Fruit fly (Drosophila melanogaster) whole organism, prepupa: ENCODE measurements around the gene PIG-F.

Experiments used
- Blimp-1 ChIP-seq: fragments of 200-800 bp; sonication (Bioruptor generic); optimal IDR thresholded peaks from 3 replicates; lab custom pipeline; 2017; ENCODE audit warnings: missing biosample characterization, missing genetic modification characterization, mild to moderate bottlenecking, moderate library complexity, missing genetic modification reagents
- CG10631 ChIP-seq: fragments of 200-800 bp; sonication (Bioruptor generic); optimal IDR thresholded peaks from 2 replicates; lab custom pipeline; 2016; ENCODE audit warnings: missing biosample characterization, missing genetic modification characterization
- CG10669 ChIP-seq: fragments of 200-800 bp; sonication (Bioruptor generic); optimal IDR thresholded peaks from 3 replicates; lab custom pipeline; 2018; ENCODE audit warnings: missing biosample characterization, mild to moderate bottlenecking, missing genetic modification characterization, moderate library complexity
- CG11294 ChIP-seq: fragments of 200-800 bp; sonication (Bioruptor generic); IDR thresholded peaks from 2 replicates; pipeline ENCODE4 v1.3.6; 2022; ENCODE audit warnings: missing biosample characterization, missing genetic modification characterization
- CG11762 ChIP-seq: fragments of 200-800 bp; sonication (Bioruptor generic); optimal IDR thresholded peaks from 3 replicates; lab custom pipeline; 2016; ENCODE audit warnings: missing biosample characterization, missing genetic modification characterization; ENCODE audit not compliant: insufficient read depth
- CG15336 ChIP-seq: fragments of 200-800 bp; sonication (Bioruptor generic); IDR thresholded peaks from 2 replicates; pipeline ENCODE4 v1.3.6; 2022; ENCODE audit warnings: missing biosample characterization, missing genetic modification characterization
- CG1621 ChIP-seq: fragments of 200-800 bp; sonication (Bioruptor generic); optimal IDR thresholded peaks from 3 replicates; lab custom pipeline; 2018; ENCODE audit warnings: missing biosample characterization, mild to moderate bottlenecking, missing genetic modification characterization
- CG16779 ChIP-seq: fragments of 200-800 bp; sonication (Bioruptor generic); optimal IDR thresholded peaks from 3 replicates; lab custom pipeline; 2017; ENCODE audit warnings: missing biosample characterization, mild to moderate bottlenecking, missing genetic modification characterization
- CG31627 ChIP-seq: fragments of 200-800 bp; sonication (Bioruptor generic); optimal IDR thresholded peaks from 3 replicates; lab custom pipeline; 2016; ENCODE audit warnings: missing biosample characterization, missing genetic modification characterization
- CG32006 ChIP-seq: fragments of 200-800 bp; sonication (Bioruptor generic); optimal IDR thresholded peaks from 3 replicates; lab custom pipeline; 2017; ENCODE audit warnings: missing biosample characterization, mild to moderate bottlenecking, missing genetic modification characterization
- CG34406 ChIP-seq: fragments of 200-800 bp; sonication (Bioruptor generic); optimal IDR thresholded peaks from 3 replicates; lab custom pipeline; 2016; ENCODE audit warnings: missing biosample characterization, missing genetic modification characterization
- CG3919 ChIP-seq: fragments of 200-800 bp; sonication (Bioruptor generic); optimal IDR thresholded peaks from 3 replicates; lab custom pipeline; 2016; ENCODE audit warnings: missing biosample characterization, missing genetic modification characterization
- CG4318 ChIP-seq: fragments of 200-800 bp; sonication (Bioruptor generic); optimal IDR thresholded peaks from 3 replicates; lab custom pipeline; 2017; ENCODE audit warnings: missing biosample characterization, mild to moderate bottlenecking, missing genetic modification characterization
- CG6163 ChIP-seq: fragments of 200-800 bp; sonication (Bioruptor generic); IDR thresholded peaks from 3 replicates; pipeline ENCODE4 v1.3.6; 2022; ENCODE audit warnings: missing biosample characterization, missing genetic modification characterization
- CG6276 ChIP-seq: fragments of 200-800 bp; sonication (Bioruptor generic); optimal IDR thresholded peaks from 2 replicates; lab custom pipeline; 2017; ENCODE audit warnings: missing biosample characterization, mild to moderate bottlenecking, missing genetic modification characterization
- CG6792 ChIP-seq: fragments of 200-800 bp; sonication (Bioruptor generic); optimal IDR thresholded peaks from 3 replicates; lab custom pipeline; 2016; ENCODE audit warnings: missing biosample characterization, missing genetic modification characterization
- CG6808 ChIP-seq: fragments of 200-800 bp; sonication (Bioruptor generic); optimal IDR thresholded peaks from 3 replicates; lab custom pipeline; 2017; ENCODE audit warnings: missing biosample characterization, missing genetic modification characterization, mild to moderate bottlenecking, moderate library complexity, missing genetic modification reagents
- CG6854 ChIP-seq: fragments of 200-800 bp; sonication (Bioruptor generic); optimal IDR thresholded peaks from 2 replicates; lab custom pipeline; 2017; ENCODE audit warnings: missing biosample characterization, mild to moderate bottlenecking, missing genetic modification characterization
- CG8119 ChIP-seq: fragments of 200-800 bp; sonication (Bioruptor generic); IDR thresholded peaks from 3 replicates; pipeline ENCODE4 v1.3.6; 2022; ENCODE audit warnings: missing biosample characterization, missing genetic modification characterization
- CG8319 ChIP-seq: fragments of 200-800 bp; sonication (Bioruptor generic); optimal IDR thresholded peaks from 3 replicates; lab custom pipeline; 2016; ENCODE audit warnings: missing biosample characterization, missing genetic modification characterization
- CG9139 ChIP-seq: fragments of 200-800 bp; sonication (Bioruptor generic); optimal IDR thresholded peaks from 3 replicates; lab custom pipeline; 2017; ENCODE audit warnings: missing biosample characterization, mild to moderate bottlenecking, missing genetic modification characterization
- Eip75B ChIP-seq: fragments of 200-800 bp; sonication (Bioruptor generic); optimal IDR thresholded peaks from 3 replicates; lab custom pipeline; 2016; ENCODE audit warnings: missing biosample characterization, missing genetic modification characterization
- Eip78C ChIP-seq: fragments of 200-800 bp; sonication (Bioruptor generic); peaks from one replicate; lab custom pipeline; 2016; ENCODE audit warnings: missing biosample characterization, missing genetic modification characterization
- Eip93F ChIP-seq: fragments of 200-800 bp; sonication (Bioruptor generic); optimal IDR thresholded peaks from 2 replicates; lab custom pipeline; 2016; ENCODE audit warnings: missing biosample characterization, mild to moderate bottlenecking, missing genetic modification characterization
- Ets21C ChIP-seq: fragments of 200-800 bp; sonication (Bioruptor generic); optimal IDR thresholded peaks from 3 replicates; lab custom pipeline; 2016; ENCODE audit warnings: missing biosample characterization, missing genetic modification characterization
- Gug ChIP-seq: fragments of 200-800 bp; sonication (Bioruptor generic); IDR thresholded peaks from 2 replicates; pipeline ENCODE4 v1.3.6; 2022; ENCODE audit warnings: missing biosample characterization, missing genetic modification characterization
- Hr38 ChIP-seq: sonication (Bioruptor generic); optimal IDR thresholded peaks from 2 replicates; lab custom pipeline; 2016; ENCODE audit warnings: missing biosample characterization, missing genetic modification characterization
- Hr39 ChIP-seq: fragments of 200-800 bp; sonication (Bioruptor generic); optimal IDR thresholded peaks from 2 replicates; lab custom pipeline; 2016; ENCODE audit warnings: missing biosample characterization, missing genetic modification characterization
- Lpt ChIP-seq: fragments of 200-800 bp; sonication (Bioruptor generic); optimal IDR thresholded peaks from 3 replicates; lab custom pipeline; 2016; ENCODE audit warnings: missing biosample characterization, missing genetic modification characterization
- OdsH ChIP-seq: fragments of 200-800 bp; sonication (Bioruptor generic); optimal IDR thresholded peaks from 3 replicates; lab custom pipeline; 2016; ENCODE audit warnings: missing biosample characterization, missing genetic modification characterization
- Smox ChIP-seq: fragments of 200-800 bp; sonication (Bioruptor generic); optimal IDR thresholded peaks from 3 replicates; lab custom pipeline; 2016; ENCODE audit warnings: missing biosample characterization, missing genetic modification characterization
- Sox102F ChIP-seq: fragments of 200-800 bp; sonication (Bioruptor generic); optimal IDR thresholded peaks from 2 replicates; lab custom pipeline; 2016; ENCODE audit warnings: missing biosample characterization, mild to moderate bottlenecking, missing genetic modification characterization
- Sox14 ChIP-seq: fragments of 200-800 bp; sonication (Bioruptor generic); optimal IDR thresholded peaks from 3 replicates; lab custom pipeline; 2016; ENCODE audit warnings: missing biosample characterization, missing genetic modification characterization
- Sox15 ChIP-seq: fragments of 200-800 bp; sonication (Bioruptor generic); optimal IDR thresholded peaks from 3 replicates; lab custom pipeline; 2016; ENCODE audit warnings: missing biosample characterization, missing genetic modification characterization
- achi ChIP-seq: fragments of 200-800 bp; sonication (Bioruptor generic); optimal IDR thresholded peaks from 3 replicates; lab custom pipeline; 2016; ENCODE audit warnings: missing biosample characterization, missing genetic modification characterization
- acj6 ChIP-seq: fragments of 200-800 bp; sonication (Bioruptor generic); optimal IDR thresholded peaks from 3 replicates; lab custom pipeline; 2016; ENCODE audit warnings: missing biosample characterization, missing genetic modification characterization
- cyc ChIP-seq: fragments of 200-800 bp; sonication (Bioruptor generic); optimal IDR thresholded peaks from 3 replicates; lab custom pipeline; 2016; ENCODE audit warnings: missing biosample characterization, missing genetic modification characterization
- dsx ChIP-seq: fragments of 200-800 bp; optimal IDR thresholded peaks from 3 replicates; lab custom pipeline; 2019; ENCODE audit warnings: missing biosample characterization, mild to moderate bottlenecking, missing genetic modification characterization, moderate library complexity; ENCODE audit not compliant: poor library complexity, severe bottlenecking
- eg ChIP-seq: fragments of 200-800 bp; sonication (Bioruptor generic); IDR thresholded peaks from 3 replicates; pipeline ENCODE4 v1.3.6; 2022; ENCODE audit warnings: missing biosample characterization, missing genetic modification characterization
- esn ChIP-seq: fragments of 200-800 bp; sonication (Bioruptor generic); optimal IDR thresholded peaks from 2 replicates; lab custom pipeline; 2016; ENCODE audit warnings: missing biosample characterization, mild to moderate bottlenecking, missing genetic modification characterization, moderate library complexity
- fd59A ChIP-seq: fragments of 200-800 bp; sonication (Bioruptor generic); optimal IDR thresholded peaks from 2 replicates; lab custom pipeline; 2017; ENCODE audit warnings: missing biosample characterization, mild to moderate bottlenecking, missing genetic modification characterization, missing genetic modification reagents
- fkh ChIP-seq: fragments of 200-800 bp; sonication (Bioruptor generic); optimal IDR thresholded peaks from 3 replicates; lab custom pipeline; 2017; ENCODE audit warnings: missing biosample characterization, mild to moderate bottlenecking, missing genetic modification characterization, moderate library complexity
- lz ChIP-seq: fragments of 200-800 bp; sonication (Bioruptor generic); optimal IDR thresholded peaks from 3 replicates; lab custom pipeline; 2016; ENCODE audit warnings: missing biosample characterization, missing genetic modification characterization
- net ChIP-seq: fragments of 200-800 bp; sonication (Bioruptor generic); optimal IDR thresholded peaks from 3 replicates; lab custom pipeline; 2016; ENCODE audit warnings: missing biosample characterization, missing genetic modification characterization
- salr ChIP-seq, 2 experiments: fragments of 200-800 bp; sonication (Bioruptor generic); optimal IDR thresholded peaks; 3 replicates each; lab custom pipeline; 2016 to 2018; ENCODE audit warnings: missing biosample characterization in 2 of 2, missing genetic modification characterization in 2 of 2, mild to moderate bottlenecking in 1 of 2
- spab ChIP-seq: fragments of 200-800 bp; sonication (Bioruptor generic); optimal IDR thresholded peaks from 2 replicates; lab custom pipeline; 2017; ENCODE audit warnings: missing biosample characterization, mild to moderate bottlenecking, missing genetic modification characterization, missing genetic modification reagents
- ss ChIP-seq, 2 experiments: fragments of 200-800 bp; sonication (Bioruptor generic); optimal IDR thresholded peaks; 2 replicates in 1 of 2; 3 replicates in 1 of 2; lab custom pipeline; 2017 to 2018; ENCODE audit warnings: mild to moderate bottlenecking in 2 of 2, missing biosample characterization in 2 of 2, missing genetic modification characterization in 2 of 2, moderate library complexity in 1 of 2
- svp ChIP-seq: fragments of 200-800 bp; sonication (Bioruptor generic); peaks from one replicate; lab custom pipeline; 2016; ENCODE audit warnings: missing biosample characterization, missing genetic modification characterization
- topi ChIP-seq: fragments of 200-800 bp; sonication (Bioruptor generic); optimal IDR thresholded peaks from 3 replicates; lab custom pipeline; 2016; ENCODE audit warnings: missing biosample characterization, missing genetic modification characterization
- vri ChIP-seq: fragments of 200-800 bp; sonication (Bioruptor generic); optimal IDR thresholded peaks from 3 replicates; lab custom pipeline; 2016; ENCODE audit warnings: missing biosample characterization, mild to moderate bottlenecking, missing genetic modification characterization

The PIG-F gene

dm6 chr3L:19632766-19633632 lies 20.7 kb downstream of the PIG-F start:
- peak; percentile 93 for TF ChIP-seq CG8319
- TF ChIP-seq CG8119 (GFP tag; lab: Robert Waterston, UW): peak; percentile 70
- TF ChIP-seq Sox14: peak; percentile 53
- peak; percentile 38 for TF ChIP-seq CG10631 (GFP tag; lab: Kevin White, UChicago)
- peak; percentile 69 for TF ChIP-seq CG31627 (GFP tag; lab: Kevin White, UChicago)
- TF ChIP-seq spab: no peak
- peak; percentile 19 for TF ChIP-seq CG11762 (GFP tag; lab: Kevin White, UChicago)
- TF ChIP-seq esn (GFP tag; lab: Kevin White, UChicago): peak; percentile 73
- no peak for TF ChIP-seq CG16779 (tag; lab: Kevin White, UChicago)
- no peak for TF ChIP-seq dsx (GFP tag; lab: Kevin White, UChicago)
- TF ChIP-seq Hr38: no peak
- peak; percentile 14 for TF ChIP-seq CG1621
- peak; percentile 78 for TF ChIP-seq CG15336
- peak; percentile 70 for TF ChIP-seq topi (GFP tag; lab: Kevin White, UChicago)
- peak; percentile 70 for TF ChIP-seq OdsH (GFP tag; lab: Kevin White, UChicago)
- no peak for TF ChIP-seq CG32006
- peak; percentile 41 for TF ChIP-seq net (GFP tag; lab: Kevin White, UChicago)
- peak; percentile 53 for TF ChIP-seq CG34406 (GFP tag; lab: Kevin White, UChicago)
- TF ChIP-seq CG11294 (GFP tag; lab: Robert Waterston, UW): peak; percentile 59
- peak; percentile 65 for TF ChIP-seq Hr39
- TF ChIP-seq Blimp-1 (GFP tag; lab: Kevin White, UChicago): peak; percentile 15
- TF ChIP-seq achi (GFP tag; lab: Kevin White, UChicago): peak; percentile 59
- peak; percentile 95 for TF ChIP-seq CG6854 (GFP tag; lab: Kevin White, UChicago)
- TF ChIP-seq CG10669 (GFP tag; lab: Kevin White, UChicago): no peak
- TF ChIP-seq Gug (GFP tag; lab: Robert Waterston, UW): peak; percentile 52; the same call in 1 of the 2 replicates
- TF ChIP-seq CG4318 (GFP tag; lab: Kevin White, UChicago): peak; percentile 30
- TF ChIP-seq Lpt (GFP tag; lab: Kevin White, UChicago): peak; percentile 51
- TF ChIP-seq lz (GFP tag; lab: Kevin White, UChicago): peak; percentile 49
- peak; percentile 54 for TF ChIP-seq vri (GFP tag; lab: Kevin White, UChicago)
- peak; percentile 82 for TF ChIP-seq svp (GFP tag; lab: Kevin White, UChicago)
- TF ChIP-seq cyc: peak; percentile 64
- TF ChIP-seq ss (GFP tag; optimal IDR thresholded peaks at IDR 0.05; lab: Kevin White, UChicago): no peak
- peak; percentile 82; the same call in 2 of the 3 replicates for TF ChIP-seq eg (GFP tag; lab: Robert Waterston, UW)
- no peak for TF ChIP-seq Ets21C (GFP tag; lab: Kevin White, UChicago)
- peak; percentile 4 for TF ChIP-seq CG9139 (GFP tag; lab: Kevin White, UChicago)
- TF ChIP-seq CG6163 (GFP tag; lab: Robert Waterston, UW): peak; percentile 67; the same call in 2 of the 3 replicates
- TF ChIP-seq CG6808 (GFP tag; lab: Kevin White, UChicago): no peak
- TF ChIP-seq CG6792 (GFP tag; lab: Kevin White, UChicago): peak; percentile 41
- TF ChIP-seq acj6 (GFP tag; lab: Kevin White, UChicago): peak; percentile 58
- peak; percentile 43 for TF ChIP-seq Eip93F
- TF ChIP-seq Eip75B (GFP tag; lab: Kevin White, UChicago): peak; percentile 23
- peak in 1 of 2 experiments; percentile 8 for TF ChIP-seq salr (GFP tag; optimal IDR thresholded peaks at IDR 0.05; lab: Kevin White, UChicago)
- peak; percentile 71 for TF ChIP-seq Smox (GFP tag; lab: Kevin White, UChicago)
- TF ChIP-seq CG3919 (GFP tag; lab: Kevin White, UChicago): peak; percentile 57
- peak; percentile 58 for TF ChIP-seq fkh (GFP tag; lab: Kevin White, UChicago)
- peak; percentile 52 for TF ChIP-seq Sox102F (GFP tag; lab: Kevin White, UChicago)
- peak; percentile 93 for TF ChIP-seq Eip78C (GFP tag; lab: Kevin White, UChicago)
- no peak for TF ChIP-seq fd59A
- peak; percentile 39 for TF ChIP-seq Sox15
- peak; percentile 51 for TF ChIP-seq CG6276 (GFP tag; lab: Kevin White, UChicago)
